Worm (Caenorhabditis elegans): ENCODE measurements around the gene str-172.

str-172 gene

DNA sequence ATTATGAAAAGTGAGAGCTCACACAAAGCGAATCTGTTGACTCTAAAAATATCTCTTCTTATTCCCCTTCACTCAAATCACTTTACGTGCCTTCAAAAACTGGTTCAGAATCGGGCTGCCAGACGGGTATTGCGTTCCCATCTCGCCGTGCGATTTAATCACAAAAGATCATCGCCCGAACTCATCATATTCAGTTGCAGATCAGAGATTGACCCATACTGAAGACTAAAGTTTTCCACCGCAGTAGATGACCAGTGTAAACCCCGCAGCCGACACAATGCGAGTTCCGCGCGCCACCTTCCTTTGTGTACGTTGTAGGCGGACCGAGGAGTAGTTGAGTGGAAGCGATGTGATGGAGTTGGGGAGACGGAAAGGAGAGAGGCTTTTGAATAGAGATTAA lies 13.1 kb upstream of the str-172 start (continued):
- TF ChIP-seq dpl-1 (GFP tag; optimal IDR thresholded peaks at IDR 0.05) (peak in 1 of 3 experiments; percentile 8), mab-9 (GFP tag; IDR thresholded peaks at IDR 0.05) (peak; percentile 20; the same call in 1 of the 2 replicates), efl-1 (optimal IDR thresholded peaks at IDR 0.05) (peak; percentile 33 to 61), efl-1 (GFP tag; optimal IDR thresholded peaks at IDR 0.05 in 1 of 2) (peak; percentile 16 to 93), lin-35 (GFP tag; optimal IDR thresholded peaks at IDR 0.05) (peak; percentile 35 to 37), nhr-85 (tag) (peak; percentile 96), nhr-11 (tag; optimal IDR thresholded peaks at IDR 0.05) (no peak), tbx-2 (tag; optimal IDR thresholded peaks at IDR 0.05) (peak; percentile 51), snu-23 (GFP tag; optimal IDR thresholded peaks at IDR 0.05) (peak; percentile 78), fos-1 (tag; optimal IDR thresholded peaks at IDR 0.05) (peak; percentile 15), elt-2 (tag; optimal IDR thresholded peaks at IDR 0.05) (peak; percentile 33), sox-4 (tag; optimal IDR thresholded peaks at IDR 0.05) (peak; percentile 32), dsc-1 (tag; optimal IDR thresholded peaks at IDR 0.05) (peak; percentile 80), lin-39 (tag; optimal IDR thresholded peaks at IDR 0.05) (peak; percentile 13), swsn-7 (tag; optimal IDR thresholded peaks at IDR 0.05) (peak; percentile 75), jun-1 (tag; optimal IDR thresholded peaks at IDR 0.05) (no peak), efl-3 (GFP tag; optimal IDR thresholded peaks at IDR 0.05) (no peak), snpc-4 (tag; optimal IDR thresholded peaks at IDR 0.05) (peak; percentile 98), sup-37 (GFP tag; optimal IDR thresholded peaks at IDR 0.05) (no peak), fkh-10 (GFP tag; optimal IDR thresholded peaks at IDR 0.05) (no peak), lin-14 (GFP tag; optimal IDR thresholded peaks at IDR 0.05) (peak; percentile 93), lin-15B (tag; optimal IDR thresholded peaks at IDR 0.05) (no peak), hlh-17 (GFP tag; optimal IDR thresholded peaks at IDR 0.05; ENCODE audit: borderline replicate concordance) (no peak), aly-2 (tag; optimal IDR thresholded peaks at IDR 0.05) (no peak)

ce11 chrIV:4877102-4877501 lies 9.6 kb upstream of the str-172 start, which contains the start of gene str-170:
Gene str-170 (plus strand): TSS chrIV:4877402.
- TF ChIP-seq mab-9 (GFP tag; IDR thresholded peaks at IDR 0.05) (no peak), C04F5.9 (tag; optimal IDR thresholded peaks at IDR 0.05) (no peak), fkh-4 (tag; optimal IDR thresholded peaks at IDR 0.05; ENCODE audit: borderline replicate concordance) (no peak), alr-1 (tag; optimal IDR thresholded peaks at IDR 0.05; ENCODE audit: borderline replicate concordance) (no peak), fkh-8 (tag; optimal IDR thresholded peaks at IDR 0.05) (no peak), nhr-77 (tag; optimal IDR thresholded peaks at IDR 0.05) (no peak), xbp-1 (tag; optimal IDR thresholded peaks at IDR 0.05) (no peak), swsn-7 (tag; optimal IDR thresholded peaks at IDR 0.05) (no peak), lin-14 (GFP tag; optimal IDR thresholded peaks at IDR 0.05) (no peak), nhr-28 (tag; optimal IDR thresholded peaks at IDR 0.05) (no peak), tlp-1 (tag; optimal IDR thresholded peaks at IDR 0.05) (no peak), ztf-11 (tag; optimal IDR thresholded peaks at IDR 0.05) (no peak), fos-1 (tag; optimal IDR thresholded peaks at IDR 0.05) (no peak)

DNA sequence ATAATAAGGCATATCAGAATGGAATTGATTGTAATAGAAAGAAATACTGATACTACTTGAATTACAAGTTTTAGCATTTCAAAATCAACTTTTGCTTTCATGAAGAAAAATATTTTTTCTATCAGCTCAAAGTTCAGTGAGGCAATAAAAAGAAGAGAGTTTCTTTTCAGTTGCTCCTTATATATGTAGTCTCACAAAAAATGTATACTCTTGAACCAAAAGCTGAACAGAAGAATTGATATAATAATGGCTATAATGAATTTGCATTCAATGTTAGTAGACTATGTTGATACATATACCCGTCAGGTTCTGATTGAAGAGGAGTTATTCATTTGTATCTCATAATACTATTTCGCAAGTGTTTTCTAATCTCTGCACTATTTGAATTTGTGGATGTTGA lies 7.1 kb upstream of the str-172 start, which contains the start of gene str-174:
Gene str-174 (minus strand): TSS at position 101 of the 400 bp plus-strand sequence.
- TF ChIP-seq fos-1 (tag; optimal IDR thresholded peaks at IDR 0.05) (no peak), unc-62 (GFP tag; optimal IDR thresholded peaks at IDR 0.05) (no peak), vab-15 (tag; optimal IDR thresholded peaks at IDR 0.05) (no peak), dsc-1 (tag; optimal IDR thresholded peaks at IDR 0.05) (no peak), rnt-1 (tag; optimal IDR thresholded peaks at IDR 0.05) (no peak), nhr-237 (tag; optimal IDR thresholded peaks at IDR 0.05) (no peak), nhr-76 (tag; optimal IDR thresholded peaks at IDR 0.05) (no peak), unc-30 (tag; optimal IDR thresholded peaks at IDR 0.05) (no peak), ztf-4 (tag; optimal IDR thresholded peaks at IDR 0.05) (no peak), sptf-1 (tag; optimal IDR thresholded peaks at IDR 0.05) (no peak), lin-14 (GFP tag; optimal IDR thresholded peaks at IDR 0.05) (no peak), tlp-1 (tag; optimal IDR thresholded peaks at IDR 0.05) (no peak), snu-23 (GFP tag; optimal IDR thresholded peaks at IDR 0.05) (no peak)

Data from whole organism, L1 larva.